Fruit fly (Drosophila melanogaster) whole organism, embryonic: ENCODE measurements around the gene Xport-B.

Experiments used
- Adf1 ChIP-seq: fragments of 200-800 bp; sonication (Bioruptor generic); IDR thresholded peaks from 2 replicates; pipeline ENCODE4 v1.3.6; 2022; ENCODE audit warnings: missing biosample characterization, missing genetic modification characterization
- Atf-2 ChIP-seq: fragments of 200-800 bp; sonication (Bioruptor generic); optimal IDR thresholded peaks from 2 replicates; lab custom pipeline; 2016; ENCODE audit warnings: missing biosample characterization, missing genetic modification characterization
- CG12219 ChIP-seq: fragments of 200-800 bp; sonication (Bioruptor generic); optimal IDR thresholded peaks from 3 replicates; lab custom pipeline; 2018; ENCODE audit warnings: missing biosample characterization, mild to moderate bottlenecking, missing genetic modification characterization
- CG12942 ChIP-seq: fragments of 200-800 bp; sonication (Bioruptor generic); optimal IDR thresholded peaks from 3 replicates; lab custom pipeline; 2016; ENCODE audit warnings: missing biosample characterization, missing genetic modification characterization
- CG14014 ChIP-seq: fragments of 200-800 bp; sonication (Bioruptor generic); IDR thresholded peaks from 2 replicates; pipeline ENCODE4 v1.3.6; 2022; ENCODE audit warnings: missing biosample characterization, missing genetic modification characterization
- CG14860 ChIP-seq: fragments of 200-800 bp; sonication (Bioruptor generic); IDR thresholded peaks from 3 replicates; pipeline ENCODE4 v1.3.6; 2022; ENCODE audit warnings: missing biosample characterization, missing genetic modification characterization; ENCODE audit not compliant: partially characterized antibody
- CG15073 ChIP-seq: fragments of 200-800 bp; sonication (Bioruptor generic); optimal IDR thresholded peaks from 2 replicates; lab custom pipeline; 2016; ENCODE audit warnings: missing biosample characterization, missing genetic modification characterization
- CG15269 ChIP-seq: fragments of 200-800 bp; sonication (Bioruptor generic); optimal IDR thresholded peaks from 2 replicates; lab custom pipeline; 2018; ENCODE audit warnings: missing biosample characterization, mild to moderate bottlenecking, missing genetic modification characterization, moderate library complexity
- CG1529 ChIP-seq: fragments of 200-800 bp; sonication (Bioruptor generic); optimal IDR thresholded peaks from 3 replicates; lab custom pipeline; 2018; ENCODE audit warnings: missing biosample characterization, missing genetic modification characterization
- CG15479 ChIP-seq: fragments of 200-800 bp; sonication (Bioruptor generic); optimal IDR thresholded peaks from 3 replicates; lab custom pipeline; 2019; ENCODE audit warnings: missing biosample characterization, mild to moderate bottlenecking, missing genetic modification characterization, moderate library complexity
- CG1602 ChIP-seq: fragments of 200-800 bp; sonication (Bioruptor generic); optimal IDR thresholded peaks from 3 replicates; lab custom pipeline; 2016; ENCODE audit warnings: missing biosample characterization, missing genetic modification characterization
- CG1647 ChIP-seq: fragments of 200-800 bp; sonication (Bioruptor generic); optimal IDR thresholded peaks from 3 replicates; lab custom pipeline; 2016; ENCODE audit warnings: missing biosample characterization, missing genetic modification characterization
- CG18476 ChIP-seq: fragments of 200-800 bp; sonication (Bioruptor generic); optimal IDR thresholded peaks from 2 replicates; lab custom pipeline; 2016; ENCODE audit warnings: missing biosample characterization, mild to moderate bottlenecking, missing genetic modification characterization
- CG18599 ChIP-seq: fragments of 200-800 bp; sonication (Bioruptor generic); optimal IDR thresholded peaks from 3 replicates; lab custom pipeline; 2017; ENCODE audit warnings: missing biosample characterization, missing genetic modification characterization, mild to moderate bottlenecking, moderate library complexity, missing genetic modification reagents
- CG2202 ChIP-seq: fragments of 200-800 bp; sonication (Bioruptor generic); optimal IDR thresholded peaks from 2 replicates; lab custom pipeline; 2018; ENCODE audit warnings: missing biosample characterization, mild to moderate bottlenecking, missing genetic modification characterization
- CG2678 ChIP-seq: fragments of 200-800 bp; sonication (Bioruptor generic); optimal IDR thresholded peaks from 3 replicates; lab custom pipeline; 2019; ENCODE audit warnings: missing biosample characterization, mild to moderate bottlenecking, missing genetic modification characterization, moderate library complexity
- CG2712 ChIP-seq: fragments of 200-800 bp; optimal IDR thresholded peaks from 3 replicates; lab custom pipeline; 2019; ENCODE audit warnings: missing biosample characterization, mild to moderate bottlenecking, missing genetic modification characterization, moderate library complexity
- CG3995 ChIP-seq: fragments of 200-800 bp; sonication (Bioruptor generic); optimal IDR thresholded peaks from 3 replicates; lab custom pipeline; 2016; ENCODE audit warnings: missing biosample characterization, missing genetic modification characterization
- CG4730 ChIP-seq: fragments of 200-800 bp; sonication (Bioruptor generic); IDR thresholded peaks from 2 replicates; pipeline ENCODE4 v1.3.6; 2022; ENCODE audit warnings: missing biosample characterization, missing genetic modification characterization
- CG4820 ChIP-seq: fragments of 200-800 bp; sonication (Bioruptor generic); optimal IDR thresholded peaks from 3 replicates; lab custom pipeline; 2016; ENCODE audit warnings: missing biosample characterization, missing genetic modification characterization
- CG6854 ChIP-seq: fragments of 200-800 bp; sonication (Bioruptor generic); optimal IDR thresholded peaks from 3 replicates; lab custom pipeline; 2017; ENCODE audit warnings: missing biosample characterization, mild to moderate bottlenecking, missing genetic modification characterization
- CG8281 ChIP-seq: fragments of 200-800 bp; sonication (Bioruptor generic); optimal IDR thresholded peaks from 2 replicates; lab custom pipeline; 2018; ENCODE audit warnings: missing biosample characterization, mild to moderate bottlenecking, missing genetic modification characterization, moderate library complexity
- CG8765 ChIP-seq: fragments of 200-800 bp; sonication (Bioruptor generic); IDR thresholded peaks from 2 replicates; pipeline ENCODE4 v1.3.6; 2022; ENCODE audit warnings: missing biosample characterization, missing genetic modification characterization
- CG9817 ChIP-seq: fragments of 200-800 bp; sonication (Bioruptor generic); optimal IDR thresholded peaks from 2 replicates; lab custom pipeline; 2018; ENCODE audit warnings: missing biosample characterization, mild to moderate bottlenecking, missing genetic modification characterization, moderate library complexity
- D19A ChIP-seq: fragments of 200-800 bp; optimal IDR thresholded peaks from 3 replicates; lab custom pipeline; 2019; ENCODE audit warnings: missing biosample characterization, mild to moderate bottlenecking, missing genetic modification characterization, moderate library complexity
- D19B ChIP-seq: fragments of 200-800 bp; sonication (Bioruptor generic); optimal IDR thresholded peaks from 2 replicates; lab custom pipeline; 2017; ENCODE audit warnings: missing biosample characterization, mild to moderate bottlenecking, missing genetic modification characterization
- Hey ChIP-seq: fragments of 200-800 bp; sonication (Bioruptor generic); optimal IDR thresholded peaks from 3 replicates; lab custom pipeline; 2018; ENCODE audit warnings: missing biosample characterization, mild to moderate bottlenecking, missing genetic modification characterization
- Hr3 ChIP-seq: fragments of 200-800 bp; sonication (Bioruptor generic); optimal IDR thresholded peaks from 3 replicates; lab custom pipeline; 2016; ENCODE audit warnings: missing biosample characterization, missing genetic modification characterization
- Hr39 ChIP-seq: fragments of >200 bp; optimal IDR thresholded peaks from 2 replicates; lab custom pipeline; 2017
- Hr78 ChIP-seq, 2 experiments: fragments of 200-800 bp in 1 of 2; fragments of >200 bp in 1 of 2; sonication (Bioruptor generic) in 1 of 2; optimal IDR thresholded peaks; 2 replicates each; lab custom pipeline; 2017 to 2019; ENCODE audit warnings: missing biosample characterization in 2 of 2, missing genetic modification characterization in 2 of 2, mild to moderate bottlenecking in 1 of 2, moderate library complexity in 1 of 2
- Max ChIP-seq: fragments of 200-800 bp; sonication (Bioruptor generic); optimal IDR thresholded peaks from 2 replicates; lab custom pipeline; 2016; ENCODE audit warnings: missing biosample characterization, mild to moderate bottlenecking, missing genetic modification characterization
- NFAT ChIP-seq: fragments of 200-800 bp; sonication (Bioruptor generic); IDR thresholded peaks from 2 replicates; pipeline ENCODE4 v1.3.6; 2022; ENCODE audit warnings: missing biosample characterization, missing genetic modification characterization
- NfI ChIP-seq: fragments of 200-800 bp; sonication (Bioruptor generic); optimal IDR thresholded peaks from 3 replicates; lab custom pipeline; 2018; ENCODE audit warnings: missing biosample characterization, mild to moderate bottlenecking, missing genetic modification characterization, moderate library complexity
- Sox102F ChIP-seq: fragments of 200-800 bp; sonication (Bioruptor generic); optimal IDR thresholded peaks from 2 replicates; lab custom pipeline; 2018; ENCODE audit warnings: missing biosample characterization, mild to moderate bottlenecking, missing genetic modification characterization, moderate library complexity
- Spps ChIP-seq: fragments of 200-800 bp; sonication (Bioruptor generic); optimal IDR thresholded peaks from 2 replicates; lab custom pipeline; 2018; ENCODE audit warnings: missing biosample characterization, mild to moderate bottlenecking, missing genetic modification characterization
- Ssrp ChIP-seq: fragments of 200-800 bp; sonication (Bioruptor generic); optimal IDR thresholded peaks from 2 replicates; lab custom pipeline; 2018; ENCODE audit warnings: missing biosample characterization, mild to moderate bottlenecking, missing genetic modification characterization, moderate library complexity
- Taf1 ChIP-seq: fragments of 200-800 bp; sonication (Bioruptor generic); IDR thresholded peaks from 2 replicates; pipeline ENCODE4 v1.3.6; 2022; ENCODE audit warnings: missing biosample characterization, missing genetic modification characterization
- Vsx1 ChIP-seq: fragments of 200-800 bp; sonication (Bioruptor generic); optimal IDR thresholded peaks from 2 replicates; lab custom pipeline; 2017; ENCODE audit warnings: missing biosample characterization, mild to moderate bottlenecking, missing genetic modification characterization, missing genetic modification reagents
- amos ChIP-seq: fragments of 200-800 bp; sonication (Bioruptor generic); IDR thresholded peaks from 2 replicates; pipeline ENCODE4 v1.3.6; 2022; ENCODE audit warnings: missing biosample characterization, missing genetic modification characterization; ENCODE audit not compliant: partially characterized antibody
- aop ChIP-seq: fragments of 200-800 bp; sonication (Bioruptor generic); IDR thresholded peaks from 2 replicates; pipeline ENCODE4 v1.3.6; 2022; ENCODE audit warnings: missing biosample characterization, missing genetic modification characterization
- br ChIP-seq: fragments of >200 bp; optimal IDR thresholded peaks from 2 replicates; lab custom pipeline; 2017
- da ChIP-seq: fragments of 200-800 bp; sonication (Bioruptor generic); optimal IDR thresholded peaks from 2 replicates; lab custom pipeline; 2016; ENCODE audit warnings: missing biosample characterization, missing genetic modification characterization
- exex ChIP-seq: fragments of 200-800 bp; sonication (Bioruptor generic); optimal IDR thresholded peaks from 4 replicates; lab custom pipeline; 2018; ENCODE audit warnings: missing biosample characterization, mild to moderate bottlenecking, missing genetic modification characterization, moderate library complexity
- insv ChIP-seq, 2 experiments: fragments of 200-800 bp; sonication (Bioruptor generic); optimal IDR thresholded peaks; 3 replicates each; lab custom pipeline; 2016 to 2018; ENCODE audit warnings: missing biosample characterization in 2 of 2, missing genetic modification characterization in 2 of 2
- nerfin-1 ChIP-seq: fragments of 200-800 bp; sonication (Bioruptor generic); optimal IDR thresholded peaks from 3 replicates; lab custom pipeline; 2019; ENCODE audit warnings: missing biosample characterization, mild to moderate bottlenecking, missing genetic modification characterization, moderate library complexity
- onecut ChIP-seq: fragments of 200-800 bp; sonication (Bioruptor generic); IDR thresholded peaks from 2 replicates; pipeline ENCODE4 v1.3.6; 2022; ENCODE audit warnings: missing biosample characterization, missing genetic modification characterization
- phol ChIP-seq: fragments of 200-800 bp; sonication (Bioruptor generic); optimal IDR thresholded peaks from 3 replicates; lab custom pipeline; 2018; ENCODE audit warnings: missing biosample characterization, mild to moderate bottlenecking, missing genetic modification characterization, moderate library complexity
- so ChIP-seq: fragments of 200-800 bp; sonication (Bioruptor generic); IDR thresholded peaks from 3 replicates; pipeline ENCODE4 v1.3.6; 2022; ENCODE audit warnings: missing biosample characterization, missing genetic modification characterization
- sqz ChIP-seq: fragments of 200-800 bp; sonication (Bioruptor generic); optimal IDR thresholded peaks from 3 replicates; lab custom pipeline; 2018; ENCODE audit warnings: missing biosample characterization, mild to moderate bottlenecking, missing genetic modification characterization
- sug ChIP-seq: fragments of 200-800 bp; optimal IDR thresholded peaks from 2 replicates; lab custom pipeline; 2019; ENCODE audit warnings: missing biosample characterization, mild to moderate bottlenecking, missing genetic modification characterization, moderate library complexity

The Xport-B gene

DNA sequence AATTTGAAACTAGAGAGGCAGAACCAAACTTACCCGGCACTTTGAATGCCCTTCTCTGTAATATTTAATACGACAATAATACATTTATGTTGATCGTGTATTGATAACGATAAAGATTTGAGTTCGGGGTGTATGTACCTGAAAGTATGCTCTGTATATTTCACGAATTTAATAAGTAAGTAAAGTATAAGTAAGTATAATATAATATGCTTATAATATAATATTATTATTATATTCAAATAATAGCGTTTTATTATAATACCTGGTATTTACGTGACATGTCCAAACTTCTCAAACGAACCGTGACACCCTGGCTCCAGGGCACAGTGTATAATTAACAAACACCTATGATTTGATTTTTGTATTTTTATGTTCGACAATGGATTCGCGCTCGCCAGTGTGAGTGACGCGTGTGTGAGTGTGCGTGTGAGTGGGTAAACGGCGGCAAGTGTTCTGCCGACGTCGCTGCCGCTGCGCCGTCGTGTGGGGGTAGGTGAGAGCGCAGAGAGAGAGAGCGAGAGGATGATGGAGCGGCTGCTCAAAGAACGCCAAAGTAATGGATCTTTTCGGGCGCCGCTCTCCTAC, 25.5 kb downstream of the Xport-B start (continued):
- no peak for TF ChIP-seq Hr78 (GFP tag; optimal IDR thresholded peaks at IDR 0.05; lab: Kevin White, UChicago)
- TF ChIP-seq Max: peak; percentile 47
- TF ChIP-seq Spps (tag; lab: Kevin White, UChicago): peak; percentile 27
- peak; percentile 24 for TF ChIP-seq CG1529 (GFP tag; lab: Kevin White, UChicago)
- TF ChIP-seq sug (tag; lab: Kevin White, UChicago): peak; percentile 60
- peak; percentile 43 for TF ChIP-seq CG3995 (GFP tag; lab: Kevin White, UChicago)
- TF ChIP-seq Hr3 (GFP tag; lab: Kevin White, UChicago): peak; percentile 67
- TF ChIP-seq insv (GFP tag; optimal IDR thresholded peaks at IDR 0.05; lab: Kevin White, UChicago): no peak
- peak; percentile 97 for TF ChIP-seq D19A
- TF ChIP-seq Taf1 (GFP tag; lab: Robert Waterston, UW): peak; percentile 66
- TF ChIP-seq exex (tag; lab: Kevin White, UChicago): peak; percentile 69
- no peak for TF ChIP-seq CG14860 (GFP tag; lab: Robert Waterston, UW)
- TF ChIP-seq phol (tag; lab: Kevin White, UChicago): peak; percentile 78
- TF ChIP-seq CG12219: peak; percentile 46
- TF ChIP-seq CG12942 (GFP tag; lab: Kevin White, UChicago): peak; percentile 39
- TF ChIP-seq aop (GFP tag; lab: Robert Waterston, UW): no peak
- TF ChIP-seq CG15269 (tag; lab: Kevin White, UChicago): peak; percentile 80
- TF ChIP-seq sqz (GFP tag; lab: Kevin White, UChicago): peak; percentile 47
- TF ChIP-seq so (GFP tag; lab: Robert Waterston, UW): no peak; the same call in 1 of the 3 replicates
- TF ChIP-seq br (lab: Kevin White, UChicago): no peak
- TF ChIP-seq CG8765: no peak
- TF ChIP-seq amos (GFP tag; lab: Robert Waterston, UW): no peak
- peak; percentile 92 for TF ChIP-seq CG2678 (tag; lab: Kevin White, UChicago)
- TF ChIP-seq CG9817: peak; percentile 73
- TF ChIP-seq CG6854: peak; percentile 81
- peak; percentile 54; the same call in 1 of the 2 replicates for TF ChIP-seq CG4730
- TF ChIP-seq CG2712 (tag; lab: Kevin White, UChicago): peak; percentile 75
- peak; percentile 82 for TF ChIP-seq D19B (GFP tag; lab: Kevin White, UChicago)
- no peak for TF ChIP-seq CG15073 (GFP tag; lab: Kevin White, UChicago)
- TF ChIP-seq Hr39 (lab: Kevin White, UChicago): no peak
- TF ChIP-seq Hey (tag; lab: Kevin White, UChicago): no peak
- peak; percentile 48 for TF ChIP-seq CG4820
- peak; percentile 46 for TF ChIP-seq Vsx1 (GFP tag; lab: Kevin White, UChicago)
- peak; percentile 38; the same call in 1 of the 2 replicates for TF ChIP-seq onecut (GFP tag; lab: Robert Waterston, UW)
- peak; percentile 42 for TF ChIP-seq CG8281 (tag; lab: Kevin White, UChicago)
- peak; percentile 28 for TF ChIP-seq CG1602
- peak; percentile 67 for TF ChIP-seq Sox102F (GFP tag; lab: Kevin White, UChicago)
- TF ChIP-seq da (GFP tag; lab: Kevin White, UChicago): no peak
- peak; percentile 95 for TF ChIP-seq Adf1 (GFP tag; lab: Robert Waterston, UW)
- no peak for TF ChIP-seq NFAT (GFP tag; lab: Robert Waterston, UW)
- peak; percentile 31 for TF ChIP-seq nerfin-1 (tag; lab: Kevin White, UChicago)
- TF ChIP-seq Ssrp: peak; percentile 40
- peak; percentile 66 for TF ChIP-seq NfI (GFP tag; lab: Kevin White, UChicago)
- TF ChIP-seq Atf-2 (GFP tag; lab: Kevin White, UChicago): no peak
- TF ChIP-seq CG1647 (GFP tag; lab: Kevin White, UChicago): no peak
- TF ChIP-seq CG14014 (GFP tag; lab: Robert Waterston, UW): peak; percentile 60
- peak; percentile 89 for TF ChIP-seq CG18599
- TF ChIP-seq CG15479: no peak
- peak; percentile 41 for TF ChIP-seq CG18476 (GFP tag; lab: Kevin White, UChicago)
- peak; percentile 3 for TF ChIP-seq CG2202 (tag; lab: Kevin White, UChicago)
